Worm (Caenorhabditis elegans) whole organism, L3 larva: ENCODE results near the gene Y71H2AL.2.

ENCODE experiments used
- elt-2 ChIP-seq: sonication (generic microtip); optimal IDR thresholded peaks from 2 replicates; lab custom pipeline; 2016; ENCODE audit warnings: missing genetic modification reagents, mild to moderate bottlenecking, missing genetic modification characterization, missing compliant biosample characterization
- elt-3 ChIP-seq, 3 experiments: fragments of 150-350 bp in 1 of 3; sonication (generic microtip) in 2 of 3; optimal IDR thresholded peaks; 2 replicates in 2 of 3; 4 replicates in 1 of 3; lab custom pipeline; 2014 to 2017; ENCODE audit warnings: missing biosample characterization in 3 of 3, missing genetic modification characterization in 3 of 3
- lin-15B ChIP-seq: fragments of 150-350 bp; optimal IDR thresholded peaks from 2 replicates; lab custom pipeline; 2014; ENCODE audit warnings: missing biosample characterization, missing genetic modification characterization
- nfya-1 ChIP-seq: sonication (generic microtip); optimal IDR thresholded peaks from 2 replicates; lab custom pipeline; 2017; ENCODE audit warnings: missing genetic modification characterization, mild to moderate bottlenecking, missing compliant biosample characterization, antibody characterized with exemption, moderate library complexity; ENCODE audit not compliant: insufficient read depth
- pha-4 ChIP-seq: fragments of 150-350 bp; optimal IDR thresholded peaks from 2 replicates; lab custom pipeline; 2014; ENCODE audit warnings: missing biosample characterization, missing genetic modification reagents, missing genetic modification characterization
- pqm-1 ChIP-seq: fragments of 150-350 bp; optimal IDR thresholded peaks from 2 replicates; lab custom pipeline; 2017; ENCODE audit warnings: missing biosample characterization, missing genetic modification characterization, inconsistent platforms
- zag-1 ChIP-seq: fragments of 150-350 bp; optimal IDR thresholded peaks from 2 replicates; lab custom pipeline; 2014; ENCODE audit warnings: missing biosample characterization, missing genetic modification characterization

The Y71H2AL.2 gene

DNA sequence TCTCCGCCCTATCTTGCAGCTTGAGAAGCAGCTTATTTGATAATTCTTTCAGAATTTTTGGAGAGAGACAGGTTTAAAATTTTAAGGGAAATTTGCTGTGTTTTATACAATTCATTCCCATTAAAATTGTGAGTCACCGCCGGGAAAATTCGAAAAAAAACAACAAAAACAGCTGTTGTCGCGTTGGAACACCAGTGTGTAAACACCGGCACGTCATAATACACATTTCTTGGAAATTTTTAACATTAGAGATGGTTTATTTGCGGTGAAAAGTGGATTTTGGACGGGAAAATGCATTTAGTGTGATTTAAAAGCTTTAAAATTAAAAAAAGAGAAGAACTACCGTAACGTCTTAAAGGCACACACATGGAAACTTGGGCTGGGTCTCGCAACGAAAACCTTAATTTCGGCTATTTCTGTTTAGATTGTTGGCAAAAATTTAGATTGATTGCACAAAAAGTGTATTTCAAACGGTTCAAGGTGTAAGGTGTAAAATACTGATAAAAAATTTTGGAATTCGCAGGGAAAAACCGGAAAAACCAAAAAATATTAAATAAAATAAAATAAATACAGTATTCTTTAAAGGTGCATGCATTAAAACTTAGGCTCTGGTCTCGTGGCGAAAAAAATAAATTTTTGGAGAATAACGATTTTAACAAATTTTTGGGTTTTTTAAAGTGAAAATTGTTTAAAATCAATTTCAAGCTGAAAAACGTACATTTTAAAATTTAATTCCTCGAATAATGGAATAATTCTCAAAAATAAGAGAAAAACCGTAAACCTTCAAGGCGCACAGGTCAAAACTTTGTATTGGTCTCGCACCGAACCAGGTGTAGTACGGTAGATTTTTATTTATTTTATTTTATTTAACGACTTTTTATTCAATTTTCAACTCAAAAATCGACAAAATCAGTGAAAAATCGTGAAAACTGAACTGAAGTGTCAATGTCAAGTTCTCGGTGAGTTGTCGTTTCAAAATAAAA, 39.3 kb downstream of the Y71H2AL.2 start, which contains the start of gene cosa-1:
Gene cosa-1 (plus strand): TSS at position 896 of the 983 bp plus-strand sequence.
- TF ChIP-seq nfya-1 (tag; lab: Kevin White, UChicago) (peak; percentile 4), zag-1 (no peak), pqm-1 (peak; percentile 18), pha-4 (tag; lab: Kevin White, UChicago) (peak; percentile 27)
- TF ChIP-seq, all 47 proteins: peak for 3

DNA sequence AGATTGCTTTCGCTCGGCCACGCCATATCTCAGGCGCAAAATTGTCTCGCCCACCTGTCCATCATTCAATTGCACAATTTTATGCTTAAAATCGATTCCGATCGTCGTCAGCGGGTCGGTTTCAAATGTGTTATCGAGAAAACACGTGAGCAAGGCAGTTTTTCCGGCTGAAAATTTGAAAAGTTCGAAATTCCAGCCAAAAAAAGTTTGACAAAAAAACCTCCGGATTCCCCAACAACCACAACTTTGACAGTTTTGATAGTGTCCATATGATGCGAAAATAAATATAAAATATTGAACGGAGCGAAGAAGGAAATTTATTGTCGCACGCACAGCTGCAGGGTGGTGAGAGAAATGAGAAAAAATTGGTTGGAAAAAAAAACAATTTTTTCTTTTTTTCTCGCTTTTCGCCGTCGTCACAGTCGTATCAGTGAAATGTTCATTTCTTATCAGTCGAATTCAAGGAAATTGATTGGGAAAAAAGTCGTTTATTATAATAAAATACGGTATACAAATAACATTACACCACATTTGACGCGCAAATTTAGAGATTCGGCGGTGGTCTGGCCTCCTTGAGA, 47.5 kb downstream of the Y71H2AL.2 start, which contains the start of gene Y71H2AM.12:
Gene Y71H2AM.12 (minus strand): TSS at position 486 of the 578 bp plus-strand sequence.
- TF ChIP-seq lin-15B (tag; lab: Kevin White, UChicago), result no peak
- TF ChIP-seq elt-3 (tag; optimal IDR thresholded peaks at IDR 0.05; lab: Kevin White, UChicago), result no peak
- peak; percentile 70 for TF ChIP-seq elt-2 (tag; lab: Kevin White, UChicago)
